Fruit fly (Drosophila melanogaster): ENCODE results near the gene Bre1.

DNA sequence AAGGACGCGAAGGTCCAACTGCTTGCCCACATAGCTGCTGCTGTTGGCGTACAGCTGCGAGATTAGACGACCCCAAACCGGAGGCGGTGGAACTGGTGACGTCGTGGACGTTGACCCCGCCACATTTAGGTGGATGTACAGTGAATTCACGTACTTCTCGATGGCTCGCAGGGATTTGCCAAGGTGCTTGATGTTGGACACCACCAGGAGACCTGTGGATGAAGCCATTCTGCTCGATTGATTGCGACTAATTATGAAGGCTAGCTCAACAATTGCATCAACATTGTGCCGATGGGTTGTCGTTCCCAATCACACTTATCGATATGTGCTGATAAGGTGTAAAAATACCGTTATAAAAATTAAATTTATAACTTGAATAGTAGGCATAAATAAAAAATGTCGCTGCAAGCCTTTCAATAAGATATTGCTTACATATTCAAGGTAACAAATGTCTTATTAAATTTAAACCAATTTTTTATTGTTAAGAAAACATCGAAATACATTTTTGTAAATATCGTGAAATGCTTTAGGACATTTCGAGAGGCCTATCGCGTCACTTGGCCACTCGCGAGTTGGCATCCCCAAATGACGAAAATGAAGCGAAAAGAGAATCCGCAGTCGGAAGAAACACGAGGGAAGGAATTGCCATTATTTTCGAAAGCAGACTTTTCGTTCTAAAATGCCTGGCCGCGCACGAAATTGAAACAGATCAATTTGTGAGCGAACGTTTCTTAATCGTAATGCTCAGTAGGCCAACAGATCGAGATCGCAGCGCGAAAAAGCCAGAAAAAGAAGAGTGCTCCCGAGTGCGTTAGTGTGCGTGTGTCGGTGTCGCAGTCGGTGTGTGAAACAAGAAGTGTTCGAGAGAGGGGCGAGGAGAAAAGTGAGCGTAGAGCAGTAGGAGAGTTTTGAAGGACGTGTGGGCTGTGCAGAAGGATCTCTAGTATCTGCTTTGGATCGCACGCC, 25.2 kb downstream of the Bre1 start, which contains the start of the genes Ppat-Dpck and scny:
- TF ChIP-seq CTCF (optimal IDR thresholded peaks at IDR 0.05) (peak in 1 of 2 experiments; percentile 6), CG8478 (optimal IDR thresholded peaks at IDR 0.05) (no peak)
